Worm (Caenorhabditis elegans): ENCODE data around the gene ced-6.
"Not testable (repeated sequence)": the region's sequence is repeated elsewhere in the genome, so short reads cannot be mapped to it uniquely, and the experiment has no call there.

ced-6 gene

DNA sequence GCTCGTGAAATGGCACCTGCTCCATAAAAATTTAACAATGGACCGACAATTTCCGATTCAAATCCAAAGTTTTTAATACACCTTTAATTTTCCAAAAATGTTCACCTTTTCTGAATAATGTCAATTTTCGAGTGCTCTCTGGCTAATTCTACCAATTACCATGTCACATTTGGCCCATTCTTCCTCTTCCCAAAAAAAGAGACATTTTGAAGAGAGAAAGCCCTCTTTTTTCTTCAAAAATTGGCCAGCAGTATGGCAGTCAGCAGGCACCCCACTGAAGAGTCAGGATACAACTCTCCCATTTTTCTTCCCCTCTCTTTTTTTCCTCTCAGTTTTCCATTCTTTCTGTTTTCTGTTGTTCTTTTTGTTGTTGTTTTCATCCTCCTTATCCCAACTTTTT, 38.9 kb downstream of the ced-6 start:
- TF ChIP-seq ztf-7 (tag; optimal IDR thresholded peaks at IDR 0.05), result no peak
- TF ChIP-seq aly-2 (tag; optimal IDR thresholded peaks at IDR 0.05), result no peak
- peak; percentile 11 for TF ChIP-seq hlh-30 (tag; optimal IDR thresholded peaks at IDR 0.05; ENCODE audit: insufficient read depth)
- no peak for TF ChIP-seq saeg-2 (GFP tag; IDR thresholded peaks at IDR 0.05)
- TF ChIP-seq vab-7 (GFP tag; IDR thresholded peaks at IDR 0.05), result no peak
- TF ChIP-seq dmd-6 (GFP tag; IDR thresholded peaks at IDR 0.05), result no peak
- no peak for TF ChIP-seq mxl-3 (GFP tag; optimal IDR thresholded peaks at IDR 0.05)
- no peak for TF ChIP-seq lir-3 (tag; optimal IDR thresholded peaks at IDR 0.05)
- no peak for TF ChIP-seq R02D3.7 (tag; optimal IDR thresholded peaks at IDR 0.05)
- TF ChIP-seq unc-62 (GFP tag; optimal IDR thresholded peaks at IDR 0.05 in 1 of 2), result peak in 1 of 2 experiments; percentile 94
- no peak for TF ChIP-seq unc-62 (tag; optimal IDR thresholded peaks at IDR 0.05)
- peak in 1 of 2 experiments; percentile 10 for TF ChIP-seq lsy-2 (tag; optimal IDR thresholded peaks at IDR 0.05)
- no peak for TF ChIP-seq ctbp-1 (GFP tag; IDR thresholded peaks at IDR 0.05)
- TF ChIP-seq fkh-10 (GFP tag; optimal IDR thresholded peaks at IDR 0.05), result no peak
- TF ChIP-seq hmg-1.1 (GFP tag; IDR thresholded peaks at IDR 0.05), result peak; percentile 39; the same call in 1 of the 2 replicates
- TF ChIP-seq fos-1 (tag; optimal IDR thresholded peaks at IDR 0.05), result no peak
- no peak for TF ChIP-seq mdt-29 (GFP tag; IDR thresholded peaks at IDR 0.05)
- TF ChIP-seq daf-16 (GFP tag; optimal IDR thresholded peaks at IDR 0.05), result peak in 1 of 2 experiments; percentile 9
- TF ChIP-seq daf-16 (tag; optimal IDR thresholded peaks at IDR 0.05), result no peak
- no peak for TF ChIP-seq Y75B8A.6 (GFP tag; IDR thresholded peaks at IDR 0.05)
- no peak for TF ChIP-seq nhr-77 (tag; optimal IDR thresholded peaks at IDR 0.05)
- no peak for TF ChIP-seq mdl-1 (tag; optimal IDR thresholded peaks at IDR 0.05)
- TF ChIP-seq nhr-28 (tag; optimal IDR thresholded peaks at IDR 0.05), result no peak
- TF ChIP-seq nhr-48 (tag; optimal IDR thresholded peaks at IDR 0.05), result no peak
- TF ChIP-seq rbr-2 (tag; optimal IDR thresholded peaks at IDR 0.05), result peak; percentile 5
- TF ChIP-seq dpl-1 (GFP tag; optimal IDR thresholded peaks at IDR 0.05), result no peak
- no peak for TF ChIP-seq zfp-2 (tag; optimal IDR thresholded peaks at IDR 0.05)
- no peak for TF ChIP-seq attf-4 (tag; optimal IDR thresholded peaks at IDR 0.05)
- TF ChIP-seq T26A8.4 (GFP tag; IDR thresholded peaks at IDR 0.05), result no peak
- no peak for TF ChIP-seq dmd-9 (GFP tag; IDR thresholded peaks at IDR 0.05)
- no peak for TF ChIP-seq daf-19 (GFP tag; conservative IDR thresholded peaks at IDR 0.05)

DNA sequence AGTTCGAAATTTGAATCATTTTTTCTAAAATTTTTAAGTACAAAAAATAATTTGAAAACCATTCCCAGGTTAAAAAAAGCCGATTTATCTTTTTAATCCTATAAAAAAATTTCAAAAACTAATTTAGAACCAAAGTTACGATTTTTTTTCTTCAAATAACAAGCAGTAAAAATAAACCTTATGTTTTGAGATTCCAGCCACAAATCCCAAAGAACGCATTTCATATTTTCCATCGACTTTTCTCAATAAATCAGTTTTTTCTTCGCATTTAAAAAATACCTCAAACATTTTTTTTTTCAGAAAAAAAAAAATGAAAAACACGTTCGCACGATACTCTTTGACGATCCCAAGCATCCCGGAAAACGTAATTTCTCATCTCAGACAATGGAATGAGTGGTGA, 39.6 kb downstream of the ced-6 start, which contains the start of gene ckk-1:
ckk-1 (plus strand) TSS at position 301 of the 400 bp plus-strand sequence.
- TF ChIP-seq ZK337.2 (GFP tag; IDR thresholded peaks at IDR 0.05), result no peak

DNA sequence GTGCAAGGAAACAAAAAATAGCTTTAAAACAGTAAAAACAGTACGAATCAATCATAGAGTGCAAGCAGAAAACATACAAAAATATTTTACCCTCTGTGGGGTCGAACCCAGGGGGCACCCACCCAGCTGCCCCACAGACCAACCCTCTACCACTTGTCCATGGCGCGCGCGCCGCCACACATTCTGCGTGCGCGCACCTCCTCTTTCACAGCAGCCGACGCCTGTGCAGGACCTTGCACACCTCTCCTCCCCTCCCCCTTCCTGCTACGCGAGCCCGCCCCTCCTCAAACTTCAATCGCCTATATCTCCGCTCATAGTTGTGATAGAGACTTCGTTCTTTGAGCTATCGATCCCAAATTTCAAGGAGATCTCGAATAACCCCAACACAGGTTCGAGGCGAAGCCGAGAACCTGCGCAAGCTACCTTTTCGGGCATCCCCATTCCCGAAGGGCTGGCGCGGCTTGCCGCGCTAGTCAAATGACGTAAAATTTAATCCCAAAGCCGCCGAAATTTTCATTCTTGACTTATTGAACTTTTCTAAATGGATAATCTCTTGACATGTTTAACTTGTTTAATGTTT, 41.8 kb downstream of the ced-6 start:
- TF ChIP-seq dmd-8 (GFP tag; IDR thresholded peaks at IDR 0.05) (0 out of 2 replicates have a peak, but pooled peaks have one; percentile 44), dmd-6 (GFP tag; IDR thresholded peaks at IDR 0.05) (peak; percentile 69), pha-4 (GFP tag; IDR thresholded peaks at IDR 0.05) (peak; percentile 73; the same call in 1 of the 2 replicates), ceh-44 (GFP tag; IDR thresholded peaks at IDR 0.05) (peak; percentile 85), hlh-11 (tag; optimal IDR thresholded peaks at IDR 0.05) (peak; percentile 1), ctbp-1 (GFP tag; IDR thresholded peaks at IDR 0.05) (0 out of 2 replicates have a peak, but pooled peaks have one; percentile 23), madf-9 (GFP tag; conservative IDR thresholded peaks at IDR 0.05) (peak; percentile 47; the same call in 1 of the 2 replicates), vab-7 (GFP tag; IDR thresholded peaks at IDR 0.05) (peak; percentile 40; the same call in 1 of the 2 replicates), Y48G9A.11 (GFP tag; IDR thresholded peaks at IDR 0.05) (peak; percentile 94), set-16 (GFP tag; IDR thresholded peaks at IDR 0.05) (peak; percentile 99), saeg-2 (GFP tag; IDR thresholded peaks at IDR 0.05) (peak; percentile 75; the same call in 1 of the 2 replicates), hmg-1.1 (GFP tag; IDR thresholded peaks at IDR 0.05) (peak; percentile 81), snpc-1.2 (GFP tag; IDR thresholded peaks at IDR 0.05) (peak; percentile 94), tra-1 (GFP tag; IDR thresholded peaks at IDR 0.05) (peak; percentile 56; the same call in 1 of the 2 replicates), T26A8.4 (GFP tag; IDR thresholded peaks at IDR 0.05) (peak; percentile 81), php-3 (GFP tag; IDR thresholded peaks at IDR 0.05) (peak; percentile 60; the same call in 1 of the 2 replicates), mes-2 (tag; optimal IDR thresholded peaks at IDR 0.05; ENCODE audit: poor library complexity, severe bottlenecking) (peak; percentile 3), arid-1 (GFP tag; conservative IDR thresholded peaks at IDR 0.05) (peak; percentile 79), nhr-41 (GFP tag; IDR thresholded peaks at IDR 0.05) (0 out of 2 replicates have a peak, but pooled peaks have one; percentile 26), lim-7 (GFP tag; IDR thresholded peaks at IDR 0.05) (peak; percentile 65), lin-1 (GFP tag; IDR thresholded peaks at IDR 0.05) (peak; percentile 39; the same call in 1 of the 2 replicates)
- TF ChIP-seq pha-4 (tag; optimal IDR thresholded peaks at IDR 0.05), result not testable (repeated sequence)

Measured in whole organism, L4 larva.